Worm (Caenorhabditis elegans) whole organism, late embryonic: ENCODE measurements around the gene clec-233.

ENCODE experiments used
- ceh-18 ChIP-seq: sonication (generic microtip); optimal IDR thresholded peaks from 2 replicates; lab custom pipeline; 2016; ENCODE audit warnings: missing genetic modification characterization, missing compliant biosample characterization
- elt-4 ChIP-seq: sonication (generic microtip); optimal IDR thresholded peaks from 2 replicates; lab custom pipeline; 2016; ENCODE audit warnings: missing genetic modification characterization, missing compliant biosample characterization
- fkh-10 ChIP-seq: fragments of 150-350 bp; optimal IDR thresholded peaks from 2 replicates; lab custom pipeline; 2014; ENCODE audit warnings: missing biosample characterization, missing genetic modification reagents, missing genetic modification characterization
- nfya-1 ChIP-seq: sonication (generic microtip); optimal IDR thresholded peaks from 2 replicates; lab custom pipeline; 2017; ENCODE audit warnings: missing genetic modification characterization, mild to moderate bottlenecking, missing compliant biosample characterization, antibody characterized with exemption, moderate library complexity
- nhr-11 ChIP-seq: fragments of 150-350 bp; optimal IDR thresholded peaks from 2 replicates; lab custom pipeline; 2014; ENCODE audit warnings: missing biosample characterization, missing genetic modification characterization
- sox-4 ChIP-seq: sonication (generic microtip); optimal IDR thresholded peaks from 2 replicates; lab custom pipeline; 2017; ENCODE audit warnings: mild to moderate bottlenecking, missing genetic modification characterization, inconsistent platforms, missing compliant biosample characterization

- TF ChIP-seq nhr-11 (no peak), fkh-10 (GFP tag; lab: Kevin White, UChicago) (no peak), elt-4 (tag; lab: Kevin White, UChicago) (no peak), ceh-18 (no peak), nfya-1 (tag; lab: Kevin White, UChicago) (no peak), sox-4 (no peak)
These were observed 1.5 kb upstream of the clec-233 start, which contains the start of gene gst-22 for ce11 chrV:16232180-16232579.
